Fruit fly (Drosophila melanogaster) whole organism, adult: ENCODE results near the gene Mnn1.

Experiments
- CG1620 ChIP-seq: fragments of 200-800 bp; sonication (Bioruptor generic); optimal IDR thresholded peaks from 2 replicates; lab custom pipeline; 2016; ENCODE audit warnings: missing biosample characterization, missing genetic modification characterization
- CG33017 ChIP-seq: fragments of 200-800 bp; sonication (Bioruptor generic); optimal IDR thresholded peaks from 2 replicates; lab custom pipeline; 2018; ENCODE audit warnings: missing biosample characterization, mild to moderate bottlenecking, missing genetic modification characterization, moderate library complexity
- CG5204 ChIP-seq: fragments of 200-800 bp; sonication (Bioruptor generic); optimal IDR thresholded peaks from 2 replicates; lab custom pipeline; 2016; ENCODE audit warnings: missing biosample characterization, missing genetic modification characterization
- CG7101 ChIP-seq: fragments of 200-800 bp; sonication (Bioruptor generic); optimal IDR thresholded peaks from 2 replicates; lab custom pipeline; 2018; ENCODE audit warnings: missing biosample characterization, mild to moderate bottlenecking, missing genetic modification characterization, moderate library complexity
- Crg-1 ChIP-seq: fragments of 200-800 bp; sonication (Bioruptor generic); optimal IDR thresholded peaks from 2 replicates; lab custom pipeline; 2016; ENCODE audit warnings: missing biosample characterization, missing genetic modification characterization
- Mnt ChIP-seq: fragments of 200-800 bp; sonication (Bioruptor generic); optimal IDR thresholded peaks from 2 replicates; lab custom pipeline; 2016; ENCODE audit warnings: missing biosample characterization, mild to moderate bottlenecking, missing genetic modification characterization
- cic ChIP-seq: fragments of 200-800 bp; sonication (Bioruptor generic); optimal IDR thresholded peaks from 2 replicates; lab custom pipeline; 2017; ENCODE audit warnings: missing biosample characterization, mild to moderate bottlenecking, missing genetic modification characterization, moderate library complexity
- ovo ChIP-seq: fragments of 200-800 bp; sonication (Bioruptor generic); optimal IDR thresholded peaks from 2 replicates; lab custom pipeline; 2016; ENCODE audit warnings: missing biosample characterization, missing genetic modification characterization
- pad ChIP-seq: fragments of 200-800 bp; sonication (Bioruptor generic); optimal IDR thresholded peaks from 3 replicates; lab custom pipeline; 2017; ENCODE audit warnings: missing biosample characterization, missing genetic modification characterization, mild to moderate bottlenecking, moderate library complexity, missing genetic modification reagents

dm6 chr2L:7049680-7050289, 6.3 kb upstream of the Mnn1 start:
- TF ChIP-seq CG33017 (tag; lab: Kevin White, UChicago) (no peak), pad (GFP tag; lab: Kevin White, UChicago) (no peak), Mnt (GFP tag; lab: Kevin White, UChicago) (no peak), ovo (GFP tag; lab: Kevin White, UChicago) (no peak), CG1620 (GFP tag; lab: Kevin White, UChicago) (no peak), CG7101 (no peak), cic (GFP tag; lab: Kevin White, UChicago) (no peak), CG5204 (GFP tag; lab: Kevin White, UChicago) (no peak), Crg-1 (GFP tag; lab: Kevin White, UChicago) (no peak)
